Worm (Caenorhabditis elegans) whole organism, midembryonic: ENCODE data around the gene ZK1320.7.

ENCODE experiments used
- T22C8.4 ChIP-seq: fragments of 200-800 bp; sonication (Bioruptor generic); IDR thresholded peaks from 2 replicates; pipeline ENCODE4 v1.3.6; 2022; ENCODE audit warnings: missing genetic modification characterization, missing compliant biosample characterization
- cog-1 ChIP-seq: sonication (generic microtip); optimal IDR thresholded peaks from 2 replicates; lab custom pipeline; 2016; ENCODE audit warnings: missing genetic modification characterization, missing compliant biosample characterization
- flt-1 ChIP-seq: fragments of 200-800 bp; sonication (Bioruptor generic); IDR thresholded peaks from 2 replicates; pipeline ENCODE4 v1.3.6; 2022; ENCODE audit warnings: missing genetic modification characterization, missing compliant biosample characterization
- klf-2 ChIP-seq: fragments of 200-800 bp; sonication (Bioruptor generic); conservative IDR thresholded peaks from 2 replicates; pipeline ENCODE4 v1.3.6; 2022; ENCODE audit warnings: missing genetic modification reagents, missing genetic modification characterization, missing compliant biosample characterization
- med-1 ChIP-seq: sonication (generic microtip); optimal IDR thresholded peaks from 2 replicates; lab custom pipeline; 2017; ENCODE audit warnings: missing genetic modification characterization, mild to moderate bottlenecking, missing compliant biosample characterization, antibody characterized with exemption, missing genetic modification reagents; ENCODE audit not compliant: insufficient read depth
- ref-1 ChIP-seq: fragments of 200-800 bp; sonication (Bioruptor generic); conservative IDR thresholded peaks from 2 replicates; pipeline ENCODE4 v1.3.6; 2022; ENCODE audit warnings: missing genetic modification reagents, missing genetic modification characterization, missing compliant biosample characterization
- tab-1 ChIP-seq: fragments of 200-800 bp; sonication (Bioruptor generic); IDR thresholded peaks from 2 replicates; pipeline ENCODE4 v1.3.6; 2022; ENCODE audit warnings: missing genetic modification characterization, missing compliant biosample characterization
- ztf-23 ChIP-seq: fragments of 200-800 bp; sonication (Bioruptor generic); IDR thresholded peaks from 2 replicates; pipeline ENCODE4 v1.3.6; 2022; ENCODE audit warnings: missing genetic modification reagents, missing genetic modification characterization, missing compliant biosample characterization
- ztf-29 ChIP-seq: fragments of 200-800 bp; sonication (Bioruptor generic); IDR thresholded peaks from 2 replicates; pipeline ENCODE4 v1.3.6; 2022; ENCODE audit warnings: missing genetic modification reagents, missing genetic modification characterization, missing compliant biosample characterization

Gene ZK1320.7

DNA sequence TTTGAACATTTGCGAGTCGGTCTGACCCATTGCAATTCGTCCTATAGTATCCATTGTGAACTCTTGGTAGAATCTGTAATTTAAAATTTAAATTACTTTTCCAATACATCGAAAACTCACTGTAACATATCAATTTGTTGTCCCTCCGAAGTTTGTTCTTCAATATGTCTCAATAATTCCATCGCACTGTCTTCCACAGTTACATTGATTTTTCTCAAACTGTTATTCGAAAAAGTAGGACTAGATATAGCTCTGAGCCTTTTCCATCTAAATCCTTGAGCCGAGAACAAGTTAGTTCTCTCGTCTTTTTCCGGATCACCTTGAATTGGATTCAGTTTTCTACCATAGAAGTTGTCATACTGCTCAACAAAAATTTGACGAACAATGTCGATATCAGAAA is 9.2 kb upstream of the ZK1320.7 start:
- TF ChIP-seq T22C8.4 (GFP tag; lab: Robert Waterston, UW) (no peak), ref-1 (no peak), med-1 (GFP tag; lab: Kevin White, UChicago) (no peak), cog-1 (no peak), tab-1 (GFP tag; lab: Robert Waterston, UW) (no peak), ztf-29 (GFP tag; lab: Robert Waterston, UW) (no peak), ztf-23 (GFP tag; lab: Robert Waterston, UW) (no peak), klf-2 (GFP tag; lab: Robert Waterston, UW) (no peak), flt-1 (GFP tag; lab: Robert Waterston, UW) (no peak)

DNA sequence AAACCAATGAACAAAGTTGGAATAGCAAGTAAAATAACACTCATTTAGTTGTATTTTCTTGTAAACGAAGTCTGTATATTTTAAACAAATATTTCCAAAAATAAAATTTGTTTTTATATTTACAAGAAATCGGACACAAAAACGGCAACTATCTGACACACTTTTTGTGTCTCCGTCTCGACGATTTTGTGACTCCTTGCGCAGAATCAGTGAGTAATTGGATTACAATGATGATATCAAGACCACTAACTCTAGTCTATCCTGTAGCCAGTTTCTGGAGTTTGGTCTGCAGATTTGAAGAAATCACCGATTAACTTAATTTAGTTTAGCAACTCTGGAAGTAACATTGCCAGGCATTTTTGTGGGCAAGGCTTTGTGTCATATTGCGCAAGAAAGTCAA is 8.6 kb upstream of the ZK1320.7 start, which contains the start of gene cyp-13A10:
TSS of gene cyp-13A10 (minus strand) at position 88 of the 400 bp plus-strand sequence.
- TF ChIP-seq ztf-23 (GFP tag; lab: Robert Waterston, UW) (no peak), cog-1 (no peak), tab-1 (GFP tag; lab: Robert Waterston, UW) (no peak), med-1 (GFP tag; lab: Kevin White, UChicago) (no peak)

DNA sequence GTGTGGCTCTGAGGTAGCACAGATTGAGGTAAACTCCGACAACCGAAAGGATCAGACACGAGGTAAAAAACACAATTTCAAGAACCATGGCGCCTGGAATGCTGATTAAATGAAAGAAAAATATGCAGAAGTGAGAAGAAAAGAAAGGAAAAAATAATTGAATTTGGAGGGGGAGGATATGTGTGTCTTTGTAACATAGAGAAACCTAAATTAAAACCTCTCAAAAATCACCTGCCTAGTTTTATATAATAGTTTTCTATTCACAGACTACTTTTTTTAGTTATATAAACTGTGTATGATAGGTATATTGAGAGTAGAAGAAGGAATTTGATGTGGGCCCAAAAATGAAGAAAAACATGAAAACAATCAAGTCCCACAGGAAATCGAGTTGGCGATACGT is 5.8 kb upstream of the ZK1320.7 start, which contains the start of gene ZK1320.5:
TSS of gene ZK1320.5 (minus strand) at position 101 of the 400 bp plus-strand sequence.
- TF ChIP-seq ztf-23 (GFP tag; lab: Robert Waterston, UW): no peak
- no peak for TF ChIP-seq ref-1
- no peak for TF ChIP-seq cog-1
- TF ChIP-seq tab-1 (GFP tag; lab: Robert Waterston, UW): no peak
- TF ChIP-seq T22C8.4 (GFP tag; lab: Robert Waterston, UW): no peak
- TF ChIP-seq klf-2 (GFP tag; lab: Robert Waterston, UW): no peak
- TF ChIP-seq med-1 (GFP tag; lab: Kevin White, UChicago): no peak
- TF ChIP-seq ztf-29 (GFP tag; lab: Robert Waterston, UW): no peak
- TF ChIP-seq flt-1 (GFP tag; lab: Robert Waterston, UW): no peak

DNA sequence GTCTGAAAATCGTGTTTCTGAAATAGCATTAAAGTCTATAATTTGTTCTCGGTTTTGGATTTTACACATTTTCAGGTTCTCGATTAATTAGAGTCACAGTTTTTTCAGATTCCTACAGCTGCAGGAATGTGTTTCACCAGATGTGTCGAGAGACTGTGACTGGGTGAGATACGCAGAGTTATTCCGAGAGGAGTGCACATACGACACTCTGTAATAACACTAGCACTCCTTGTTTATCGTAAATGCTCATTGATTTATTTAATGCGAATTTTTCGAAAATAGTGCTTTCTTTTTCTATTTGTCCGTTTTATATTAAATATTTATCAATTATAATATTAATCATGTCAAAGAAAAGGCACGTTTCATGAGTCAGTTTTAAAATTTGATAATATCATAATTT is 4.0 kb upstream of the ZK1320.7 start, which contains the start of gene ZK1320.11:
TSS of gene ZK1320.11 (plus strand) at position 243 of the 400 bp plus-strand sequence.
- TF ChIP-seq ztf-29 (GFP tag; lab: Robert Waterston, UW) (no peak), tab-1 (GFP tag; lab: Robert Waterston, UW) (no peak), klf-2 (GFP tag; lab: Robert Waterston, UW) (no peak), T22C8.4 (GFP tag; lab: Robert Waterston, UW) (no peak), ztf-23 (GFP tag; lab: Robert Waterston, UW) (no peak), flt-1 (GFP tag; lab: Robert Waterston, UW) (no peak), med-1 (GFP tag; lab: Kevin White, UChicago) (no peak), ref-1 (no peak), cog-1 (no peak)

DNA sequence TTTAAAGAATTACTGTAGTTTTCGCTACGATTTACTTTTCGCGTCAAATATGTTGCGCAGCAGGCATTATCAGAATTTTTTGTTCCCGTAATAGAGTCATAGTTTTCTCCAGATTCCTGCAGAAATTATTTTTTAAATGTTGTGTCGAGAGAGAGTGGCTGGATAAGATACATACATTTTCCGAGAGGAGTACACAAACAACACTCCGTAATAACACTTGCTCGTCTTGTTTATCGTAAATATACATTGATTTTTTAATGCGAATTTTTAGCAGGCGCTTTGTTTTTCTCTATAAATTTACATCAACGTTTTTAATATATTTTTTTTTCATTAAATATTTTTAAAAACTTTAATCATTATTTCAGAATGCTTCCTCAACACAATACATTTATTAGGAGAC is 2.4 kb upstream of the ZK1320.7 start, which contains the start of gene taf-8:
TSS of gene taf-8 (plus strand) at position 360 of the 400 bp plus-strand sequence.
- TF ChIP-seq flt-1 (GFP tag; lab: Robert Waterston, UW) (no peak), T22C8.4 (GFP tag; lab: Robert Waterston, UW) (0 out of 2 replicates have a peak, but pooled peaks have one; percentile 23), tab-1 (GFP tag; lab: Robert Waterston, UW) (no peak), klf-2 (GFP tag; lab: Robert Waterston, UW) (no peak), med-1 (GFP tag; lab: Kevin White, UChicago) (no peak), cog-1 (no peak), ref-1 (no peak)

DNA sequence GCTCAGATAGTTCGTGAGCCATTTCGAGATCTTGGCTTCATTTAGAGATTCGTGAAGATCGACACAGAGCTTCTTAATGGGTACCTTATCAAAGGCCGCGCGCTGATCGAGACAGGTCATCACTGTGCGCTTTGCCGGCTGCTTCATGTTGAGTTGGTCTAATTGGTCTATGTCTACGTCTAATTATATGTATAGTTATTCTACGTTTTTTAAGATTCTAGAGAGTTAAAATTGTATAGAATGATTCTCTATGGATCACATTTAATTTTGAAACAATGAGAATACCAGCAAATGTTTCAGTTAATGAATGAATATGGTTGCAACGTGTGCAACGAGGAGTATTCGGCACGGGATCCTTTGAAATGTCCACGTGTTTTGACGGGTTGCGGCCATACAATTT is 3.3 kb downstream of the ZK1320.7 start, which contains the start of gene arc-1:
TSS of gene arc-1 (plus strand) at position 301 of the 400 bp plus-strand sequence.
- TF ChIP-seq cog-1 (no peak), ref-1 (no peak), T22C8.4 (GFP tag; lab: Robert Waterston, UW) (no peak), klf-2 (GFP tag; lab: Robert Waterston, UW) (no peak), flt-1 (GFP tag; lab: Robert Waterston, UW) (no peak), med-1 (GFP tag; lab: Kevin White, UChicago) (no peak), ztf-29 (GFP tag; lab: Robert Waterston, UW) (no peak)

DNA sequence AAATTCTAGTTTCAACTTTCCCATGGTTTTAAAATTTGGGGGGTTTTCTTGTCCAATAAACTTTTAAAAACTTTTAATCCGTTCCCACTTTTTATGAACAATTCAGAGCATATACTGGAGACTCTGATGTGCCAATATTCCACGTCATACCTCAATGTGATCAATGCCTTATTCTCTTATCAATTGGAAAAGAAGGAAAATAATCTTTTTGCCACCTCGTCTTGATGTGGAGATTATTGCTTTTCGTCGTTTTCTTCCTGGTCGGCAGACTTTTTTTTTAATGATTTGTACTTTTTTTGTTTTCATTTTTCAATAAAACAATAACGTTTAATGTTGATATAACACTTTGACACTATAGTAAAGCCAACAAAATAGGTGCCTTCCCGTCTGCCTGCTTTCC is 6.1 kb downstream of the ZK1320.7 start:
- no peak for TF ChIP-seq flt-1 (GFP tag; lab: Robert Waterston, UW)
- no peak for TF ChIP-seq ref-1
- no peak for TF ChIP-seq klf-2 (GFP tag; lab: Robert Waterston, UW)
- TF ChIP-seq ztf-23 (GFP tag; lab: Robert Waterston, UW): no peak
- no peak for TF ChIP-seq med-1 (GFP tag; lab: Kevin White, UChicago)
- TF ChIP-seq cog-1: no peak

DNA sequence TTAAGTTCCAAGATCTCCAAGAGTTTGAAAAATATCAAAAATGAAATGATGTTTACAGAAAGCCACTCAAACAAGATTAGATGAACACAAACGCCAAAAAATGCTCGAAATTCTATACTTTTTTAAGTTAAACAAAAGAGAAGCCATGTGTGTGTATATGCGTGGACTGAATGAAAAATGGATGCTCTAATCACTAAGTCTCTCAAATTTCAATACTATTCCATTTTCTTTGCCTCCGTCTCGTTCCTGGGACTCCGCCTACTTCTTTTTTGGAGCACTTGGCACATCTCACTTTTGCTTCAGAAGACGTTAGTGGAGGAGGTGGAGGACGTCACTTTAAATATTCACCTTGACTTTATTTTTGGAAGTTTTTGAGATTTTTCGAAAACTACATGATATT is 8.4 kb downstream of the ZK1320.7 start:
- TF ChIP-seq ref-1: no peak
- TF ChIP-seq ztf-29 (GFP tag; lab: Robert Waterston, UW): no peak
- TF ChIP-seq tab-1 (GFP tag; lab: Robert Waterston, UW): no peak
- TF ChIP-seq med-1 (GFP tag; lab: Kevin White, UChicago): no peak
- TF ChIP-seq cog-1: no peak
- TF ChIP-seq flt-1 (GFP tag; lab: Robert Waterston, UW): no peak
- TF ChIP-seq klf-2 (GFP tag; lab: Robert Waterston, UW): no peak
- TF ChIP-seq T22C8.4 (GFP tag; lab: Robert Waterston, UW): no peak
- TF ChIP-seq ztf-23 (GFP tag; lab: Robert Waterston, UW): no peak

DNA sequence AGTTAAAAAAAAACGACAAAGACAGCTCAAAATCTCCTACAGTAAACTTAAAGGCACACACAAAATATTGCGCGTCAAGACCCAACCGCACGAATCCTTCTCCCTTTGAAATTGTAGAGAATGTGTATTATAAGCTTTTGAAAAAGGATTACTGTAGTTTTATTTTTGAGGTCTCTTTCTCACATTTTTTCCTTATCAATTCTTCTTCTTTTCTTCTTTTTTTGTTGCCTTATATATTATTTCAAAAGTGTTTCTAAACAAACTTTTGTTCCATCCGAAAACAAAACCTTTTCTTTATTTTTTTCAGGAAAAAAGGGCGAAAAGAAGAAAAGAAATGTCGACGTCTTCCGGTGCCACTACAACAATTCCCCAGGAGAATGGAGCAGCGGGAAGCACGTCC is 9.1 kb downstream of the ZK1320.7 start, which contains the start of gene ZK1320.13:
TSS of gene ZK1320.13 (plus strand) at position 301 of the 400 bp plus-strand sequence.
- TF ChIP-seq cog-1 (no peak), ztf-23 (GFP tag; lab: Robert Waterston, UW) (no peak), klf-2 (GFP tag; lab: Robert Waterston, UW) (no peak), flt-1 (GFP tag; lab: Robert Waterston, UW) (no peak), med-1 (GFP tag; lab: Kevin White, UChicago) (no peak), tab-1 (GFP tag; lab: Robert Waterston, UW) (no peak), ztf-29 (GFP tag; lab: Robert Waterston, UW) (no peak), ref-1 (no peak), T22C8.4 (GFP tag; lab: Robert Waterston, UW) (no peak)
